Fruit fly (Drosophila melanogaster): ENCODE data around the gene CG1971.

CG1971 gene

DNA sequence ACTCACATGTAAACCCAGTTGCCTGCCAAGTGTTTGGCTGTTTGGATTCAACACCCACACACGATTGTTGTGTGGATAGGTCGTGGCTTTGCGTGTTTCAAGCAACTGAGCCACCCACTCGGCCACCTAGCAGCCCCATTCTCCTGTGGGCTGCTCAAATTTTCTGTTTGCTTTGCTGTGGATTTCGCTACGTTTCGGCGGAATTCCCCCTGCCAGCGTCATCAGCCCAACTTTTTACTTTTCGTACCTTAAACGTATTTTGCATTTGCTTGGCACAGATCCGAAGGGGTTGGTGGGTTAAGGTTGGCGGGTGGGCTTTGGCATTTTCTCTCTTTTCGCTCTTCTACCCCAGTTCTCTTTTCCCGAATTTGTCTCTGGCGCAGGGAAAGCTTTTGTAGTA lies 17.2 kb downstream of the CG1971 start:
- TF ChIP-seq tj (GFP tag; optimal IDR thresholded peaks at IDR 0.05): no peak

DNA sequence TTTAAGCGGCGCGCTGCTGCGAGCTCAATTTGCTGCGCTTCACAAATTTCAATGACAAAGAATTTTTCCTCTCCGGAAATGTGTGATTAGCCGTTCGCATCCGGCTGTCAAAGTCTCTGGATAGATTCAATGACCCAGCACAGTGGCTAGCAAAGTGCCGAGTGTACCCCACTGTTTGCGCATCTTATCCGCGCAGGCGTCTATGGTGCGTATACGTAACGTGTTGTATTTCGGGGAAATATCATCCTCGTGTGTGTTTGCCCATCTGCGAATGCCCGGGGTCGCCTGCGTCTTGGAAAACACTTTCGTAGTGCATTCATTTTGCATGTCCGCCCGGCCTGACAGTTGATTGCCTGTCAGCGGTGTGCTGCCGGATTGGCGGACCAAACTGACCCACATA lies 18.9 kb downstream of the CG1971 start:
- TF ChIP-seq Crg-1 (GFP tag; optimal IDR thresholded peaks at IDR 0.05) (no peak), CG1620 (GFP tag; optimal IDR thresholded peaks at IDR 0.05) (no peak), toe (GFP tag; optimal IDR thresholded peaks at IDR 0.05) (no peak), CG7101 (tag; optimal IDR thresholded peaks at IDR 0.05) (no peak), CG33017 (tag; optimal IDR thresholded peaks at IDR 0.05) (no peak), CG5204 (GFP tag; optimal IDR thresholded peaks at IDR 0.05) (no peak), Clk (GFP tag; optimal IDR thresholded peaks at IDR 0.05) (no peak), bab1 (GFP tag; optimal IDR thresholded peaks at IDR 0.05) (no peak), CG7045 (GFP tag; optimal IDR thresholded peaks at IDR 0.05) (no peak), CG12768 (GFP tag; optimal IDR thresholded peaks at IDR 0.05) (no peak), tj (GFP tag; optimal IDR thresholded peaks at IDR 0.05) (no peak), ovo (GFP tag; optimal IDR thresholded peaks at IDR 0.05) (no peak), Hr96 (GFP tag; optimal IDR thresholded peaks at IDR 0.05) (no peak), CG14711 (tag; optimal IDR thresholded peaks at IDR 0.05) (no peak), cnc (optimal IDR thresholded peaks at IDR 0.05) (no peak), pad (GFP tag; optimal IDR thresholded peaks at IDR 0.05) (no peak)

DNA sequence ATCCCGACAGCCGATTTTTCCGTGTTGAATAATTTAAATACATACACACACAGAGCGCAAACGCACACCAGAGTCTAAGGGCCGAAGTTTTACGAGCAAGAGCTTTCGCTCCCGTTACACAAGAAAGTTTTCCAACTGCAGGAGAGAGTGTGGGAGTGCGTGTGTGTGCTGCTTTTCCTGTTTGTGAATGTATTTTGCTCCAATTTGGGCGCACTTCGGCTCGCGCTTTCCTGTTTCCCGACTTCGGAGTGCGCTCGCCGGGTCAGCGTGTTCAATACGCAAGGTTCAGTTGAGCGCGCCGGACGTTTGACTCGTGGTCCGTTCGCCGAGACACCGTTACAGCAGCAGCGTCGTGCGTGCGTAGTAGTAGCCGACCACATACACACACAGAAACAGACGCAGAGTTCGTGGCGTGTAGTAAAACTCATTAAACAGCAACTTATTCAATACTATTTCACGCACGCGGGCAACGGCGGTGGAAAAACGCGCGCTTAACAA lies 20.4 kb downstream of the CG1971 start:
- TF ChIP-seq bab1 (GFP tag; optimal IDR thresholded peaks at IDR 0.05) (no peak), CG5204 (GFP tag; optimal IDR thresholded peaks at IDR 0.05) (no peak), Mnt (GFP tag; optimal IDR thresholded peaks at IDR 0.05) (no peak), pad (GFP tag; optimal IDR thresholded peaks at IDR 0.05) (no peak)

DNA sequence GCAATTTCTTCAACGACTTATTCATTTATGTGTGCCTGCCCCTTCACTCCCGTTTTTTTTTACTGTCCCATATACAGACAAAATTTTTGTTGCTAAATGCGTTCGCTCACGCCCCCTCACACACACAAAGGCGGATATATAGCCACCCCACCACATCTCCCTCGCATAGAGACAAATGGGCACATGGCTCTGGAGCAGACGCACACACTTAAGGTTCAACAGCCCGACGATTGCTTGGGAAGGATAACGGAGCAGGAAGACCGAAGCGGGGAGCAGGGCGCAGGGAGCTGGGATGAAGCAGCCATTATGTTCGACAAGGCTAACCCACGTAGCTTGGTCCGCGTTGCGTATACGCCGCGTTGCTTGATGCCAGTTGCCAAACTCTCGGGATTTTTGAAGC lies 21.2 kb downstream of the CG1971 start:
- no peak for TF ChIP-seq CG7101 (tag; optimal IDR thresholded peaks at IDR 0.05)
- no peak for TF ChIP-seq CG14711 (tag; optimal IDR thresholded peaks at IDR 0.05)
- no peak for TF ChIP-seq cnc (optimal IDR thresholded peaks at IDR 0.05)
- no peak for TF ChIP-seq kay (GFP tag; ENCODE audit: borderline replicate concordance)

DNA sequence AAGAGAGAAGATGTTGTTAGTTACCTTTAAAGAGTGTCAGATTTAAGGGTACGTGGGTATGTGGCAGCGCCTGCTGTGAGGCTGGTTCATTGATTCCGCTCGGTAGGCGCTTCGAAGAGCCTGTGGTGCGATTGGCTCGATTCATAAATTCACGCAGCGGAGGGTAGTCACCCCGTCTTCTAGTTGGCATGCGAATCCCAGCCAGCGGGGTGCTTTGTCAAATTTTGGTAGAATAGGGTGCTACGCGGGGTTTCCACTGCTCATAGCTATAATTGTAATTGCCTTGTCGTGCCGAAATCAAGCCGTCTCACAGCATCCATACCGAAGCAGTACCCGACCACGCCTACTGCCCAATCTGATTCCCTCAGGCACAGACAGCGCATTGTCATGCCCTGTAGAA lies 46.9 kb downstream of the CG1971 start:
- TF ChIP-seq pad (GFP tag; optimal IDR thresholded peaks at IDR 0.05): no peak
- no peak for TF ChIP-seq Crg-1 (GFP tag; optimal IDR thresholded peaks at IDR 0.05)
- TF ChIP-seq CG14711 (tag; optimal IDR thresholded peaks at IDR 0.05): no peak
- TF ChIP-seq CG11617 (GFP tag; optimal IDR thresholded peaks at IDR 0.05): no peak
- TF ChIP-seq Hr96 (GFP tag; optimal IDR thresholded peaks at IDR 0.05): no peak
- TF ChIP-seq CG5204 (GFP tag; optimal IDR thresholded peaks at IDR 0.05): no peak
- no peak for TF ChIP-seq CG7101 (tag; optimal IDR thresholded peaks at IDR 0.05)
- no peak for TF ChIP-seq kay (GFP tag; ENCODE audit: borderline replicate concordance)
- no peak for TF ChIP-seq CG33017 (tag; optimal IDR thresholded peaks at IDR 0.05)
- no peak for TF ChIP-seq bab1 (GFP tag; optimal IDR thresholded peaks at IDR 0.05)
- TF ChIP-seq Mnt (GFP tag; optimal IDR thresholded peaks at IDR 0.05): no peak
- no peak for TF ChIP-seq tj (GFP tag; optimal IDR thresholded peaks at IDR 0.05)
- no peak for TF ChIP-seq CG12768 (GFP tag; optimal IDR thresholded peaks at IDR 0.05)
- no peak for TF ChIP-seq Clk (GFP tag; optimal IDR thresholded peaks at IDR 0.05)
- no peak for TF ChIP-seq cnc (optimal IDR thresholded peaks at IDR 0.05)
- TF ChIP-seq CG1620 (GFP tag; optimal IDR thresholded peaks at IDR 0.05): no peak
- TF ChIP-seq toe (GFP tag; optimal IDR thresholded peaks at IDR 0.05): no peak
- no peak for TF ChIP-seq cic (GFP tag; optimal IDR thresholded peaks at IDR 0.05)
- no peak for TF ChIP-seq ovo (GFP tag; optimal IDR thresholded peaks at IDR 0.05)

All from whole organism, adult.